Worm (Caenorhabditis elegans) whole organism, mixed stage, embryonic: ENCODE data around the gene Y66C5A.1.

Experiments used
- blmp-1 ChIP-seq: fragments of 150-350 bp; optimal IDR thresholded peaks from 2 replicates; lab custom pipeline; 2014; ENCODE audit warnings: missing biosample characterization, missing genetic modification characterization
- ceh-43 ChIP-seq: fragments of 200-800 bp; sonication (Bioruptor generic); optimal IDR thresholded peaks from 2 replicates; lab custom pipeline; 2018; ENCODE audit warnings: mild to moderate bottlenecking, missing genetic modification characterization, moderate library complexity, missing compliant biosample characterization
- ham-2 ChIP-seq: fragments of 200-800 bp; sonication (Bioruptor generic); optimal IDR thresholded peaks from 2 replicates; lab custom pipeline; 2018; ENCODE audit warnings: mild to moderate bottlenecking, missing genetic modification characterization, missing compliant biosample characterization
- mab-5 ChIP-seq: fragments of 150-350 bp; optimal IDR thresholded peaks from 2 replicates; lab custom pipeline; 2014; ENCODE audit warnings: missing biosample characterization, missing genetic modification characterization
- pha-4 ChIP-seq: fragments of 150-350 bp; optimal IDR thresholded peaks from 2 replicates; lab custom pipeline; 2018; ENCODE audit warnings: missing biosample characterization, missing genetic modification reagents, missing genetic modification characterization
- tbx-8 ChIP-seq: fragments of 200-800 bp; sonication (Bioruptor generic); optimal IDR thresholded peaks from 2 replicates; lab custom pipeline; 2018; ENCODE audit warnings: mild to moderate bottlenecking, missing genetic modification characterization, moderate library complexity, missing compliant biosample characterization
- unc-62 ChIP-seq: fragments of 150-350 bp; optimal IDR thresholded peaks from 2 replicates; lab custom pipeline; 2014; ENCODE audit warnings: missing biosample characterization, missing genetic modification reagents, missing genetic modification characterization
- ztf-11 ChIP-seq: fragments of 150-350 bp; optimal IDR thresholded peaks from 2 replicates; lab custom pipeline; 2014; ENCODE audit warnings: missing biosample characterization, missing genetic modification characterization

DNA sequence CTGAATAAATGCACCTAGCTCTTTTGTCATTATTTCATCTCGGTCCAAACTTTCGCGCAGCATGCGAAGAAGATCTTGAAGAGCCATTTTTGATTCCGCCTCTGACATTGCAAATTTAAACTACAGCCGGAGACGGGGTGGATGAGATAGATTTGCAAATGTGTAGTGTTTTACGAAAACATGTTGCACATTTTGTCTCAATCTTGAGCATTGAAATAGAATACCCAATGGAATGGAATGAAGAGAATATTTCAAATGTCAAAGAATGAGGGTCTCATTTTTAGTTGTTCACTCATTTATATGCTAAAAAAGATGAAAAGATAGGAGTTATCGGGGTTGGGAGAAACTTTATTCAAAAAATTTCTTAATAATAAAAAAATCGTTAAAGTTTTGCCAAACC lies at the start of gene Y66C5A.1:
- no peak for TF ChIP-seq pha-4 (tag; lab: Kevin White, UChicago)
- no peak for TF ChIP-seq blmp-1
- no peak for TF ChIP-seq ceh-43 (GFP tag; lab: Kevin White, UChicago)
- TF ChIP-seq unc-62 (GFP tag; lab: Kevin White, UChicago) = no peak
- TF ChIP-seq mab-5 (tag; lab: Kevin White, UChicago) = no peak
- TF ChIP-seq tbx-8 (GFP tag; lab: Kevin White, UChicago) = no peak
- no peak for TF ChIP-seq ham-2 (GFP tag; lab: Kevin White, UChicago)
- no peak for TF ChIP-seq ztf-11
